Fruit fly (Drosophila melanogaster) whole organism, embryonic: ENCODE measurements around the gene EMC6.

Experiments used
- BEAF-32 ChIP-seq: fragments of 200-800 bp; sonication (Bioruptor generic); optimal IDR thresholded peaks from 3 replicates; lab custom pipeline; 2017; ENCODE audit warnings: missing biosample characterization, missing genetic modification characterization, mild to moderate bottlenecking, moderate library complexity, missing genetic modification reagents
- BtbVII ChIP-seq: fragments of 200-800 bp; sonication (Bioruptor generic); optimal IDR thresholded peaks from 3 replicates; lab custom pipeline; 2017; ENCODE audit warnings: missing biosample characterization, mild to moderate bottlenecking, missing genetic modification characterization
- CG11093 ChIP-seq: fragments of 200-800 bp; sonication (Bioruptor generic); IDR thresholded peaks from 3 replicates; pipeline ENCODE4 v1.3.6; 2022; ENCODE audit warnings: missing biosample characterization, missing genetic modification characterization
- CG11695 ChIP-seq: fragments of 200-800 bp; sonication (Bioruptor generic); IDR thresholded peaks from 3 replicates; pipeline ENCODE4 v1.3.6; 2022; ENCODE audit warnings: missing biosample characterization, missing genetic modification characterization
- CG12744 ChIP-seq: fragments of 200-800 bp; sonication (Bioruptor generic); optimal IDR thresholded peaks from 2 replicates; lab custom pipeline; 2016; ENCODE audit warnings: missing biosample characterization, missing genetic modification characterization
- CG13287 ChIP-seq: fragments of 200-800 bp; sonication (Bioruptor generic); IDR thresholded peaks from 2 replicates; pipeline ENCODE4 v1.3.6; 2022; ENCODE audit warnings: missing biosample characterization, missing genetic modification characterization; ENCODE audit not compliant: partially characterized antibody
- CG14441 ChIP-seq: fragments of 200-800 bp; sonication (Bioruptor generic); IDR thresholded peaks from 2 replicates; pipeline ENCODE4 v1.3.6; 2022; ENCODE audit warnings: missing biosample characterization, missing genetic modification characterization
- CG15269 ChIP-seq: fragments of 200-800 bp; sonication (Bioruptor generic); optimal IDR thresholded peaks from 2 replicates; lab custom pipeline; 2018; ENCODE audit warnings: missing biosample characterization, mild to moderate bottlenecking, missing genetic modification characterization, moderate library complexity
- CG15696 ChIP-seq: fragments of 200-800 bp; sonication (Bioruptor generic); optimal IDR thresholded peaks from 2 replicates; lab custom pipeline; 2019; ENCODE audit warnings: missing biosample characterization, mild to moderate bottlenecking, missing genetic modification characterization, moderate library complexity
- CG1603 ChIP-seq: fragments of 200-800 bp; sonication (Bioruptor generic); optimal IDR thresholded peaks from 2 replicates; lab custom pipeline; 2019; ENCODE audit warnings: missing biosample characterization, mild to moderate bottlenecking, missing genetic modification characterization, moderate library complexity
- CG17359 ChIP-seq: fragments of 200-800 bp; sonication (Bioruptor generic); optimal IDR thresholded peaks from 3 replicates; lab custom pipeline; 2018; ENCODE audit warnings: missing biosample characterization, mild to moderate bottlenecking, missing genetic modification characterization, moderate library complexity
- CG17568 ChIP-seq: fragments of 200-800 bp; sonication (Bioruptor generic); optimal IDR thresholded peaks from 2 replicates; lab custom pipeline; 2018; ENCODE audit warnings: missing biosample characterization, mild to moderate bottlenecking, missing genetic modification characterization, moderate library complexity
- CG2678 ChIP-seq: fragments of 200-800 bp; sonication (Bioruptor generic); optimal IDR thresholded peaks from 3 replicates; lab custom pipeline; 2019; ENCODE audit warnings: missing biosample characterization, mild to moderate bottlenecking, missing genetic modification characterization, moderate library complexity
- CG7786 ChIP-seq: fragments of 200-800 bp; sonication (Bioruptor generic); optimal IDR thresholded peaks from 2 replicates; lab custom pipeline; 2016; ENCODE audit warnings: missing biosample characterization, missing genetic modification characterization
- CG9437 ChIP-seq: fragments of 200-800 bp; sonication (Bioruptor generic); optimal IDR thresholded peaks from 2 replicates; lab custom pipeline; 2018; ENCODE audit warnings: missing biosample characterization, mild to moderate bottlenecking, missing genetic modification characterization
- CG9817 ChIP-seq: fragments of 200-800 bp; sonication (Bioruptor generic); optimal IDR thresholded peaks from 2 replicates; lab custom pipeline; 2018; ENCODE audit warnings: missing biosample characterization, mild to moderate bottlenecking, missing genetic modification characterization, moderate library complexity
- Doc2 ChIP-seq: fragments of 200-800 bp; sonication (Bioruptor generic); IDR thresholded peaks from 2 replicates; pipeline ENCODE4 v1.3.6; 2022; ENCODE audit warnings: missing biosample characterization, missing genetic modification characterization
- Doc3 ChIP-seq: fragments of 200-800 bp; sonication (Bioruptor generic); IDR thresholded peaks from 3 replicates; pipeline ENCODE4 v1.3.6; 2022; ENCODE audit warnings: missing biosample characterization, missing genetic modification characterization; ENCODE audit not compliant: partially characterized antibody
- Hr3 ChIP-seq: fragments of 200-800 bp; sonication (Bioruptor generic); optimal IDR thresholded peaks from 3 replicates; lab custom pipeline; 2016; ENCODE audit warnings: missing biosample characterization, missing genetic modification characterization
- Lhr ChIP-seq: fragments of 200-800 bp; sonication (Bioruptor generic); optimal IDR thresholded peaks from 3 replicates; lab custom pipeline; 2017; ENCODE audit warnings: mild to moderate bottlenecking, missing biosample characterization, missing genetic modification reagents, missing genetic modification characterization
- NC2β ChIP-seq: fragments of 200-800 bp; sonication (Bioruptor generic); optimal IDR thresholded peaks from 2 replicates; lab custom pipeline; 2016; ENCODE audit warnings: missing biosample characterization, missing genetic modification characterization
- Nf-YB ChIP-seq: fragments of 200-800 bp; sonication (Bioruptor generic); optimal IDR thresholded peaks from 3 replicates; lab custom pipeline; 2019; ENCODE audit warnings: missing biosample characterization, mild to moderate bottlenecking, missing genetic modification characterization, moderate library complexity
- Nf-YC ChIP-seq: fragments of 200-800 bp; optimal IDR thresholded peaks from 3 replicates; lab custom pipeline; 2019; ENCODE audit warnings: missing biosample characterization, mild to moderate bottlenecking, missing genetic modification characterization, moderate library complexity
- Opbp ChIP-seq: fragments of 200-800 bp; sonication (Bioruptor generic); IDR thresholded peaks from 3 replicates; pipeline ENCODE4 v1.3.6; 2022; ENCODE audit warnings: missing biosample characterization, missing genetic modification characterization; ENCODE audit not compliant: partially characterized antibody
- Optix ChIP-seq: fragments of 200-800 bp; sonication (Bioruptor generic); IDR thresholded peaks from 3 replicates; pipeline ENCODE4 v1.3.6; 2022; ENCODE audit warnings: missing biosample characterization, missing genetic modification characterization
- Pdp1 ChIP-seq, 2 experiments: fragments of 200-800 bp; sonication (Bioruptor generic); optimal IDR thresholded peaks; 3 replicates each; lab custom pipeline; 2016; ENCODE audit warnings: missing biosample characterization in 2 of 2, missing genetic modification characterization in 2 of 2, mild to moderate bottlenecking in 1 of 2, moderate library complexity in 1 of 2
- Side ChIP-seq: fragments of 200-800 bp; sonication (Bioruptor generic); optimal IDR thresholded peaks from 2 replicates; lab custom pipeline; 2016; ENCODE audit warnings: missing biosample characterization, missing genetic modification characterization
- Sox102F ChIP-seq: fragments of 200-800 bp; sonication (Bioruptor generic); optimal IDR thresholded peaks from 2 replicates; lab custom pipeline; 2018; ENCODE audit warnings: missing biosample characterization, mild to moderate bottlenecking, missing genetic modification characterization, moderate library complexity
- Sry-δ ChIP-seq: fragments of 200-800 bp; sonication (Bioruptor generic); optimal IDR thresholded peaks from 2 replicates; lab custom pipeline; 2016; ENCODE audit warnings: missing biosample characterization, missing genetic modification characterization
- en ChIP-seq: fragments of 200-800 bp; sonication (Bioruptor generic); optimal IDR thresholded peaks from 2 replicates; lab custom pipeline; 2016; ENCODE audit warnings: missing biosample characterization, missing genetic modification characterization
- eve ChIP-seq, 2 experiments: fragments of >200 bp; optimal IDR thresholded peaks; 2 replicates each; lab custom pipeline; 2017; ENCODE audit warnings: missing biosample characterization in 2 of 2, missing genetic modification characterization in 2 of 2
- fu2 ChIP-seq: fragments of 200-800 bp; sonication (Bioruptor generic); optimal IDR thresholded peaks from 2 replicates; lab custom pipeline; 2016; ENCODE audit warnings: missing biosample characterization, missing genetic modification characterization
- gcm ChIP-seq: fragments of 200-800 bp; sonication (Bioruptor generic); optimal IDR thresholded peaks from 2 replicates; lab custom pipeline; 2019; ENCODE audit warnings: missing biosample characterization, mild to moderate bottlenecking, missing genetic modification characterization, moderate library complexity
- lilli ChIP-seq: fragments of 200-800 bp; sonication (Bioruptor generic); optimal IDR thresholded peaks from 3 replicates; lab custom pipeline; 2016; ENCODE audit warnings: missing biosample characterization, missing genetic modification characterization
- lmd ChIP-seq: fragments of 200-800 bp; sonication (Bioruptor generic); IDR thresholded peaks from 2 replicates; pipeline ENCODE4 v1.3.6; 2022; ENCODE audit warnings: missing biosample characterization, missing genetic modification characterization
- mirr ChIP-seq: fragments of 200-800 bp; sonication (Bioruptor generic); optimal IDR thresholded peaks from 3 replicates; lab custom pipeline; 2018; ENCODE audit warnings: missing biosample characterization, mild to moderate bottlenecking, missing genetic modification characterization
- nmo ChIP-seq: fragments of 200-800 bp; sonication (Bioruptor generic); optimal IDR thresholded peaks from 2 replicates; lab custom pipeline; 2018; ENCODE audit warnings: missing biosample characterization, mild to moderate bottlenecking, missing genetic modification characterization, moderate library complexity
- onecut ChIP-seq: fragments of 200-800 bp; sonication (Bioruptor generic); IDR thresholded peaks from 2 replicates; pipeline ENCODE4 v1.3.6; 2022; ENCODE audit warnings: missing biosample characterization, missing genetic modification characterization
- pb ChIP-seq: fragments of 200-800 bp; sonication (Bioruptor generic); optimal IDR thresholded peaks from 3 replicates; lab custom pipeline; 2016; ENCODE audit warnings: missing biosample characterization, missing genetic modification characterization
- pfk ChIP-seq: fragments of 200-800 bp; sonication (Bioruptor generic); optimal IDR thresholded peaks from 2 replicates; lab custom pipeline; 2018; ENCODE audit warnings: missing biosample characterization, mild to moderate bottlenecking, missing genetic modification characterization, moderate library complexity
- phol ChIP-seq: fragments of 200-800 bp; sonication (Bioruptor generic); optimal IDR thresholded peaks from 3 replicates; lab custom pipeline; 2018; ENCODE audit warnings: missing biosample characterization, mild to moderate bottlenecking, missing genetic modification characterization, moderate library complexity
- pita ChIP-seq: fragments of 200-800 bp; sonication (Bioruptor generic); optimal IDR thresholded peaks from 2 replicates; lab custom pipeline; 2017; ENCODE audit warnings: missing biosample characterization, mild to moderate bottlenecking, missing genetic modification characterization
- pum ChIP-seq: fragments of 200-800 bp; sonication (Bioruptor generic); optimal IDR thresholded peaks from 2 replicates; lab custom pipeline; 2016; ENCODE audit warnings: missing biosample characterization, missing genetic modification characterization
- repo ChIP-seq: fragments of 200-800 bp; sonication (Bioruptor generic); optimal IDR thresholded peaks from 2 replicates; lab custom pipeline; 2016; ENCODE audit warnings: missing biosample characterization, missing genetic modification characterization
- rib ChIP-seq: fragments of 200-800 bp; sonication (Bioruptor generic); IDR thresholded peaks from 2 replicates; pipeline ENCODE4 v1.3.6; 2022; ENCODE audit warnings: missing biosample characterization, missing genetic modification characterization
- schlank ChIP-seq: fragments of 200-800 bp; sonication (Bioruptor generic); optimal IDR thresholded peaks from 2 replicates; lab custom pipeline; 2018; ENCODE audit warnings: missing biosample characterization, mild to moderate bottlenecking, missing genetic modification characterization
- vnd ChIP-seq: fragments of 200-800 bp; sonication (Bioruptor generic); IDR thresholded peaks from 3 replicates; pipeline ENCODE4 v1.3.6; 2022; ENCODE audit warnings: missing biosample characterization, missing genetic modification characterization; ENCODE audit not compliant: partially characterized antibody
- vvl ChIP-seq: fragments of 200-800 bp; sonication (Bioruptor generic); IDR thresholded peaks from 2 replicates; pipeline ENCODE4 v1.3.6; 2022; ENCODE audit warnings: missing biosample characterization, missing genetic modification characterization
- zf30C ChIP-seq: fragments of 200-800 bp; sonication (Bioruptor generic); optimal IDR thresholded peaks from 3 replicates; lab custom pipeline; 2018; ENCODE audit warnings: missing biosample characterization, mild to moderate bottlenecking, missing genetic modification characterization

Gene EMC6

DNA sequence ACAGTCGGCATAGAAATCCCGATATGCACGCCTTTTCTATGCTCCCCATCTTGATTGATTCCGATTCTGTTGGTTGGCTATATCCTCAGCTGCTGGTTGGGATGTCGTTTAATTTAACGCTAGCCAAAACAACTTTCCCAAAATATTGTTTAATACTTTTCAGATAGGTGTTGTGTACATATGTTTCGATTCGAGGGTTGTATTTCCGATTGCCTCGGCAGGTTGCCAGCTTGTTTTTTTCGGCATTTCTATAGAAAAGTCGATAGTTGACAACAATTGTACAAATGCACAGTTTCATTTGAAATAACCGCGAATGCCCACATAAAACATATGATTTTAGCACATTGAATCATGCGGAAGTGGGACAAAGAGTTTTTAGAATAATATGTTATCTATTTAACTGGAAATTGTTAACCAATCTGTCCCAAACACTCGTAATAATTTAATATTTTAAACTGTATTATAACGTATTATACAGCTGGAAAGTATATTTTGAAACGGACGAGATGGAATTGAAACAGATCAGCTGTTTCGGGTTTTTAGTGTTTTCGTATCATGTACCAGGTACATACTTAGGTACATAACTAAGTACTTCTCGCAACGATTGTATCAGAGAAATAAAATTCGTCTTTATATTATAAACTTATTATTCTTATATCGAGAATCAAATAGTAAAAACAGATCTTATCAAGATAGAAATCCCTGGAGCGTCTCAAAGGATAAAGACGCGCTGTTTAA lies 29.8 kb upstream of the EMC6 start, which contains the start of gene CG31109 (continued):
- TF ChIP-seq pita (GFP tag; lab: Kevin White, UChicago) (no peak), rib (GFP tag; lab: Robert Waterston, UW) (no peak), Opbp (GFP tag; lab: Robert Waterston, UW) (peak; percentile 46; the same call in 1 of the 3 replicates), CG17568 (GFP tag; lab: Kevin White, UChicago) (no peak), onecut (GFP tag; lab: Robert Waterston, UW) (peak; percentile 60), NC2β (GFP tag; lab: Kevin White, UChicago) (peak; percentile 34), CG17359 (peak; percentile 2), pum (peak; percentile 26), pfk (GFP tag; lab: Kevin White, UChicago) (peak; percentile 94), CG11695 (GFP tag; lab: Robert Waterston, UW) (no peak), Nf-YC (tag; lab: Kevin White, UChicago) (peak; percentile 51), Sox102F (no peak), Doc2 (no peak), CG15696 (tag; lab: Kevin White, UChicago) (peak; percentile 46), Optix (no peak), CG7786 (GFP tag; lab: Kevin White, UChicago) (peak; percentile 3), CG15269 (tag; lab: Kevin White, UChicago) (no peak), en (GFP tag; lab: Kevin White, UChicago) (no peak), CG14441 (GFP tag; lab: Robert Waterston, UW) (0 out of 2 replicates have a peak, but pooled peaks have one; percentile 17), mirr (GFP tag; lab: Kevin White, UChicago) (peak; percentile 54), CG9817 (peak; percentile 6), lmd (GFP tag; lab: Robert Waterston, UW) (no peak), gcm (GFP tag; lab: Kevin White, UChicago) (no peak), Nf-YB (GFP tag; lab: Kevin White, UChicago) (no peak), eve (GFP tag; optimal IDR thresholded peaks at IDR 0.05; lab: Kevin White, UChicago) (peak in 1 of 2 experiments; percentile 56), CG9437 (no peak), pb (GFP tag; lab: Kevin White, UChicago) (no peak), fu2 (GFP tag; lab: Kevin White, UChicago) (no peak), Doc3 (GFP tag; lab: Robert Waterston, UW) (0 out of 3 replicates have a peak, but pooled peaks have one; percentile 34), BEAF-32 (peak; percentile 71), Sry-δ (GFP tag; lab: Kevin White, UChicago) (peak; percentile 69), nmo (GFP tag; lab: Kevin White, UChicago) (peak; percentile 35), phol (peak; percentile 40), lilli (GFP tag; lab: Kevin White, UChicago) (peak; percentile 60), vnd (GFP tag; lab: Robert Waterston, UW) (no peak), CG1603 (tag; lab: Kevin White, UChicago) (peak; percentile 91), CG12744 (no peak), vvl (no peak), CG2678 (tag; lab: Kevin White, UChicago) (peak; percentile 24), Side (GFP tag; lab: Kevin White, UChicago) (no peak), schlank (tag; lab: Kevin White, UChicago) (no peak), repo (GFP tag; lab: Kevin White, UChicago) (no peak), Pdp1 (GFP tag; optimal IDR thresholded peaks at IDR 0.05; lab: Kevin White, UChicago) (peak in 1 of 2 experiments; percentile 26), Lhr (GFP tag; lab: Kevin White, UChicago) (peak; percentile 31), Hr3 (GFP tag; lab: Kevin White, UChicago) (no peak), zf30C (peak; percentile 19), CG13287 (GFP tag; lab: Robert Waterston, UW) (peak; percentile 61), BtbVII (GFP tag; lab: Kevin White, UChicago) (no peak), CG11093 (GFP tag; lab: Robert Waterston, UW) (no peak)
